Worm (Caenorhabditis elegans) whole organism, late embryonic: ENCODE measurements around the gene hpo-6.

Source experiments
- F13H6.1 ChIP-seq: sonication (generic microtip); optimal IDR thresholded peaks from 2 replicates; lab custom pipeline; 2016; ENCODE audit warnings: missing genetic modification characterization, missing compliant biosample characterization
- K02D7.2 ChIP-seq: sonication (generic microtip); optimal IDR thresholded peaks from 2 replicates; lab custom pipeline; 2017; ENCODE audit warnings: mild to moderate bottlenecking, missing genetic modification characterization, missing compliant biosample characterization
- K09A11.1 ChIP-seq: sonication (generic microtip); optimal IDR thresholded peaks from 2 replicates; lab custom pipeline; 2017; ENCODE audit warnings: antibody characterized with exemption, mild to moderate bottlenecking, missing genetic modification characterization, missing compliant biosample characterization; ENCODE audit not compliant: insufficient read depth
- T23F11.4 ChIP-seq: fragments of 200-800 bp; sonication (Bioruptor generic); optimal IDR thresholded peaks from 2 replicates; lab custom pipeline; 2018; ENCODE audit warnings: mild to moderate bottlenecking, missing genetic modification characterization, missing compliant biosample characterization
- Y22D7AL.16 ChIP-seq: sonication (generic microtip); optimal IDR thresholded peaks from 2 replicates; lab custom pipeline; 2016; ENCODE audit warnings: missing genetic modification characterization, missing compliant biosample characterization
- ahr-1 ChIP-seq: sonication (generic microtip); optimal IDR thresholded peaks from 2 replicates; lab custom pipeline; 2016; ENCODE audit warnings: missing genetic modification characterization, missing compliant biosample characterization
- ceh-14 ChIP-seq: sonication (generic microtip); optimal IDR thresholded peaks from 2 replicates; lab custom pipeline; 2016; ENCODE audit warnings: missing genotype, missing genetic modification characterization, missing compliant biosample characterization
- ceh-2 ChIP-seq: sonication (generic microtip); optimal IDR thresholded peaks from 2 replicates; lab custom pipeline; 2016; ENCODE audit warnings: missing genotype, missing genetic modification characterization, missing compliant biosample characterization
- ceh-22 ChIP-seq: sonication (generic microtip); optimal IDR thresholded peaks from 2 replicates; lab custom pipeline; 2017; ENCODE audit warnings: missing biosample characterization, missing genetic modification characterization
- ceh-30 ChIP-seq: fragments of 150-350 bp; optimal IDR thresholded peaks from 2 replicates; lab custom pipeline; 2014; ENCODE audit warnings: missing biosample characterization, missing genetic modification characterization
- ceh-45 ChIP-seq: fragments of 200-800 bp; sonication (Bioruptor generic); IDR thresholded peaks from 2 replicates; pipeline ENCODE4 v1.3.6; 2022; ENCODE audit warnings: missing genetic modification reagents, missing genetic modification characterization, missing compliant biosample characterization
- ceh-48 ChIP-seq: sonication (generic microtip); optimal IDR thresholded peaks from 2 replicates; lab custom pipeline; 2016; ENCODE audit warnings: missing genetic modification characterization, inconsistent platforms, missing compliant biosample characterization
- ceh-6 ChIP-seq: fragments of 200-800 bp; sonication (Bioruptor generic); optimal IDR thresholded peaks from 2 replicates; lab custom pipeline; 2018; ENCODE audit warnings: mild to moderate bottlenecking, missing genetic modification characterization, missing compliant biosample characterization
- ceh-9 ChIP-seq: sonication (generic microtip); optimal IDR thresholded peaks from 2 replicates; lab custom pipeline; 2016; ENCODE audit warnings: mild to moderate bottlenecking, missing genetic modification characterization, inconsistent platforms, missing compliant biosample characterization
- dve-1 ChIP-seq: sonication (generic microtip); optimal IDR thresholded peaks from 2 replicates; lab custom pipeline; 2017; ENCODE audit warnings: antibody characterized with exemption, mild to moderate bottlenecking, missing genetic modification characterization, missing compliant biosample characterization
- elt-2 ChIP-seq: sonication (generic microtip); optimal IDR thresholded peaks from 2 replicates; lab custom pipeline; 2016; ENCODE audit warnings: missing genetic modification reagents, missing genetic modification characterization, missing compliant biosample characterization
- elt-4 ChIP-seq: sonication (generic microtip); optimal IDR thresholded peaks from 2 replicates; lab custom pipeline; 2016; ENCODE audit warnings: missing genetic modification characterization, missing compliant biosample characterization
- ets-4 ChIP-seq: sonication (generic microtip); optimal IDR thresholded peaks from 2 replicates; lab custom pipeline; 2016; ENCODE audit warnings: missing genetic modification characterization, missing compliant biosample characterization
- eyg-1 ChIP-seq: sonication (generic microtip); optimal IDR thresholded peaks from 2 replicates; lab custom pipeline; 2016; ENCODE audit warnings: missing genotype, missing genetic modification characterization, missing compliant biosample characterization
- fax-1 ChIP-seq: sonication (generic microtip); optimal IDR thresholded peaks from 2 replicates; lab custom pipeline; 2016; ENCODE audit warnings: missing genotype, missing genetic modification characterization, missing compliant biosample characterization
- fkh-10 ChIP-seq: fragments of 150-350 bp; optimal IDR thresholded peaks from 2 replicates; lab custom pipeline; 2014; ENCODE audit warnings: missing biosample characterization, missing genetic modification reagents, missing genetic modification characterization
- fkh-6 ChIP-seq: sonication (generic microtip); optimal IDR thresholded peaks from 2 replicates; lab custom pipeline; 2016; ENCODE audit warnings: missing genetic modification characterization, missing compliant biosample characterization
- hlh-8 ChIP-seq: sonication (generic microtip); optimal IDR thresholded peaks from 2 replicates; lab custom pipeline; 2016; ENCODE audit warnings: missing genotype, missing genetic modification characterization, missing compliant biosample characterization
- lin-11 ChIP-seq: fragments of 200-800 bp; sonication (Bioruptor generic); optimal IDR thresholded peaks from 2 replicates; lab custom pipeline; 2018; ENCODE audit warnings: mild to moderate bottlenecking, missing genetic modification characterization, missing compliant biosample characterization
- mec-3 ChIP-seq: sonication (generic microtip); optimal IDR thresholded peaks from 2 replicates; lab custom pipeline; 2016; ENCODE audit warnings: borderline replicate concordance, missing genetic modification characterization, missing compliant biosample characterization
- nhr-11 ChIP-seq: fragments of 150-350 bp; optimal IDR thresholded peaks from 2 replicates; lab custom pipeline; 2014; ENCODE audit warnings: missing biosample characterization, missing genetic modification characterization
- nhr-232 ChIP-seq: sonication (generic microtip); optimal IDR thresholded peaks from 2 replicates; lab custom pipeline; 2016; ENCODE audit warnings: missing genetic modification characterization, missing compliant biosample characterization
- npax-4 ChIP-seq: sonication (generic microtip); optimal IDR thresholded peaks from 2 replicates; lab custom pipeline; 2016; ENCODE audit warnings: missing genetic modification characterization, missing compliant biosample characterization
- odd-2 ChIP-seq: sonication (generic microtip); optimal IDR thresholded peaks from 2 replicates; lab custom pipeline; 2017; ENCODE audit warnings: antibody characterized with exemption, mild to moderate bottlenecking, missing genetic modification characterization, missing compliant biosample characterization
- pax-1 ChIP-seq: fragments of 150-350 bp; optimal IDR thresholded peaks from 2 replicates; lab custom pipeline; 2014; ENCODE audit warnings: missing biosample characterization, missing genetic modification characterization
- pha-4 ChIP-seq: fragments of 150-350 bp; optimal IDR thresholded peaks from 2 replicates; lab custom pipeline; 2018; ENCODE audit warnings: missing biosample characterization, missing genetic modification reagents, missing genetic modification characterization
- pqm-1 ChIP-seq: sonication (generic microtip); optimal IDR thresholded peaks from 2 replicates; lab custom pipeline; 2016; ENCODE audit warnings: missing genetic modification characterization, missing compliant biosample characterization
- rnt-1 ChIP-seq: sonication (generic microtip); optimal IDR thresholded peaks from 2 replicates; lab custom pipeline; 2016; ENCODE audit warnings: missing genetic modification characterization, missing compliant biosample characterization
- sox-2 ChIP-seq: fragments of 200-800 bp; sonication (Bioruptor generic); IDR thresholded peaks from 2 replicates; pipeline ENCODE4 v1.3.6; 2022; ENCODE audit warnings: missing genetic modification reagents, missing genetic modification characterization, missing compliant biosample characterization
- syd-9 ChIP-seq: sonication (generic microtip); optimal IDR thresholded peaks from 2 replicates; lab custom pipeline; 2016; ENCODE audit warnings: mild to moderate bottlenecking, missing genetic modification characterization, moderate library complexity, missing compliant biosample characterization
- ttx-3 ChIP-seq: sonication (generic microtip); optimal IDR thresholded peaks from 2 replicates; lab custom pipeline; 2016; ENCODE audit warnings: missing genetic modification reagents, missing genetic modification characterization, missing compliant biosample characterization
- unc-55 ChIP-seq: sonication (generic microtip); optimal IDR thresholded peaks from 2 replicates; lab custom pipeline; 2017; ENCODE audit warnings: missing biosample characterization, missing genetic modification reagents, missing genetic modification characterization
- zip-5 ChIP-seq: sonication (generic microtip); optimal IDR thresholded peaks from 2 replicates; lab custom pipeline; 2016; ENCODE audit warnings: missing genetic modification characterization, missing compliant biosample characterization
- ztf-16 ChIP-seq: sonication (generic microtip); optimal IDR thresholded peaks from 2 replicates; lab custom pipeline; 2017; ENCODE audit warnings: missing genetic modification characterization, missing compliant biosample characterization

hpo-6 gene

ce11 chrIV:1595802-1596201, 33.8 kb downstream of the hpo-6 start, which contains the start of gene npp-8 (continued):
- TF ChIP-seq ceh-30 (tag; lab: Kevin White, UChicago) = peak; percentile 64
- peak; percentile 64 for TF ChIP-seq zip-5 (tag; lab: Kevin White, UChicago)
- TF ChIP-seq ceh-14 (tag; lab: Kevin White, UChicago) = peak; percentile 91
- peak; percentile 82 for TF ChIP-seq F13H6.1 (tag; lab: Kevin White, UChicago)
- TF ChIP-seq sox-2 (GFP tag; lab: Robert Waterston, UW) = no peak
- peak; percentile 64 for TF ChIP-seq nhr-232 (tag; lab: Kevin White, UChicago)
- peak; percentile 47 for TF ChIP-seq T23F11.4 (GFP tag; lab: Kevin White, UChicago)
- peak; percentile 83 for TF ChIP-seq fax-1 (tag; lab: Kevin White, UChicago)
- TF ChIP-seq ceh-45 (GFP tag; lab: Robert Waterston, UW) = no peak
- TF ChIP-seq ceh-9 (tag; lab: Kevin White, UChicago) = peak; percentile 28
- no peak for TF ChIP-seq odd-2 (tag; lab: Kevin White, UChicago)
- peak; percentile 50 for TF ChIP-seq ceh-48 (tag; lab: Kevin White, UChicago)
- peak; percentile 64 for TF ChIP-seq Y22D7AL.16 (tag; lab: Kevin White, UChicago)
- TF ChIP-seq dve-1 (tag; lab: Kevin White, UChicago) = peak; percentile 50
- TF ChIP-seq syd-9 (tag; lab: Kevin White, UChicago) = peak; percentile 86
- peak; percentile 90 for TF ChIP-seq rnt-1 (tag; lab: Kevin White, UChicago)

ce11 chrIV:1597018-1597417, 35.0 kb downstream of the hpo-6 start, which contains the start of gene ced-2:
TSS of gene ced-2 (plus strand) at chrIV:1597318.
- no peak for TF ChIP-seq elt-4
- no peak for TF ChIP-seq ceh-2
- no peak for TF ChIP-seq K02D7.2 (tag; lab: Kevin White, UChicago)
- TF ChIP-seq eyg-1 (tag; lab: Kevin White, UChicago) = no peak
- no peak for TF ChIP-seq ztf-16 (tag; lab: Kevin White, UChicago)
- no peak for TF ChIP-seq fkh-6 (tag; lab: Kevin White, UChicago)
- TF ChIP-seq dve-1 (tag; lab: Kevin White, UChicago) = no peak
- TF ChIP-seq npax-4 (tag; lab: Kevin White, UChicago) = no peak
- TF ChIP-seq ceh-22 (tag; lab: Kevin White, UChicago) = no peak
- TF ChIP-seq ahr-1 = no peak
- TF ChIP-seq K09A11.1 (tag; lab: Kevin White, UChicago) = no peak

- TF ChIP-seq mec-3 (no peak), ceh-9 (tag; lab: Kevin White, UChicago) (no peak), syd-9 (tag; lab: Kevin White, UChicago) (no peak), nhr-11 (tag; lab: Kevin White, UChicago) (no peak), elt-2 (no peak), hlh-8 (no peak), T23F11.4 (GFP tag; lab: Kevin White, UChicago) (no peak), ets-4 (tag; lab: Kevin White, UChicago) (no peak), lin-11 (no peak), Y22D7AL.16 (tag; lab: Kevin White, UChicago) (no peak), pax-1 (no peak), K02D7.2 (tag; lab: Kevin White, UChicago) (no peak), ceh-30 (tag; lab: Kevin White, UChicago) (no peak)
These were observed 38.8 kb downstream of the hpo-6 start for ce11 chrIV:1600784-1601183.

ce11 chrIV:1601357-1601756, 39.4 kb downstream of the hpo-6 start, which contains the start of gene set-23:
TSS of gene set-23 (plus strand) at chrIV:1601657.
- TF ChIP-seq pax-1 (no peak), ztf-16 (tag; lab: Kevin White, UChicago) (no peak), ttx-3 (no peak), syd-9 (tag; lab: Kevin White, UChicago) (no peak), fkh-10 (GFP tag; lab: Kevin White, UChicago) (no peak), F13H6.1 (tag; lab: Kevin White, UChicago) (no peak), K09A11.1 (tag; lab: Kevin White, UChicago) (no peak), ceh-6 (GFP tag; lab: Kevin White, UChicago) (no peak), unc-55 (GFP tag; lab: Kevin White, UChicago) (no peak), ahr-1 (no peak), pha-4 (tag; lab: Kevin White, UChicago) (no peak), pqm-1 (tag; lab: Kevin White, UChicago) (no peak)
- TF ChIP-seq, all 69 proteins: peak for 0
